Fruit fly (Drosophila melanogaster): ENCODE measurements around the gene Sytbeta.

The Sytbeta gene

dm6 chr3L:15098659-15099512 is 34.1 kb upstream of the Sytbeta start:
- TF ChIP-seq br (GFP tag; optimal IDR thresholded peaks at IDR 0.05) (peak; percentile 14), Hr78 (GFP tag; optimal IDR thresholded peaks at IDR 0.05) (no peak), foxo (GFP tag; optimal IDR thresholded peaks at IDR 0.05) (peak in 1 of 2 experiments; percentile 78), HLH106 (tag; optimal IDR thresholded peaks at IDR 0.05) (peak; percentile 84), Dif (GFP tag; optimal IDR thresholded peaks at IDR 0.05; ENCODE audit: partially characterized antibody) (peak; percentile 35), h (GFP tag; optimal IDR thresholded peaks at IDR 0.05) (peak; percentile 64), Hnf4 (GFP tag; optimal IDR thresholded peaks at IDR 0.05) (peak; percentile 54), dmrt93B (GFP tag; optimal IDR thresholded peaks at IDR 0.05) (peak; percentile 48), jim (GFP tag; optimal IDR thresholded peaks at IDR 0.05) (no peak), OdsH (GFP tag; optimal IDR thresholded peaks at IDR 0.05) (peak; percentile 55), brk (GFP tag; optimal IDR thresholded peaks at IDR 0.05) (peak; percentile 59), rgr (GFP tag; optimal IDR thresholded peaks at IDR 0.05) (peak; percentile 54), fru (GFP tag; optimal IDR thresholded peaks at IDR 0.05) (peak; percentile 60), CG9705 (GFP tag; optimal IDR thresholded peaks at IDR 0.05) (peak; percentile 34), Myc (optimal IDR thresholded peaks at IDR 0.05) (no peak), psq (GFP tag; optimal IDR thresholded peaks at IDR 0.05) (peak; percentile 66), Sp1 (GFP tag; optimal IDR thresholded peaks at IDR 0.05) (peak; percentile 65), Jra (GFP tag; optimal IDR thresholded peaks at IDR 0.05) (no peak)

- no peak for TF ChIP-seq Mio (GFP tag; optimal IDR thresholded peaks at IDR 0.05)
- TF ChIP-seq h (GFP tag; optimal IDR thresholded peaks at IDR 0.05): peak; percentile 38
- no peak for TF ChIP-seq CG32264 (GFP tag; optimal IDR thresholded peaks at IDR 0.05)
- TF ChIP-seq sv (GFP tag; optimal IDR thresholded peaks at IDR 0.05): no peak
- TF ChIP-seq fru (GFP tag; optimal IDR thresholded peaks at IDR 0.05): no peak
- TF ChIP-seq Jra (GFP tag; optimal IDR thresholded peaks at IDR 0.05): peak; percentile 35
- no peak for TF ChIP-seq CrebA (GFP tag; optimal IDR thresholded peaks at IDR 0.05; ENCODE audit: borderline replicate concordance)
- no peak for TF ChIP-seq tai (GFP tag; optimal IDR thresholded peaks at IDR 0.05)
- TF ChIP-seq usp (GFP tag; optimal IDR thresholded peaks at IDR 0.05): no peak
- TF ChIP-seq Dfd (GFP tag; optimal IDR thresholded peaks at IDR 0.05): no peak
- no peak for TF ChIP-seq dl (GFP tag; optimal IDR thresholded peaks at IDR 0.05; ENCODE audit: insufficient read depth in 1 of 2, partially characterized antibody in 2 of 2)
- no peak for TF ChIP-seq Hr78 (GFP tag; optimal IDR thresholded peaks at IDR 0.05)
- TF ChIP-seq Sp1 (GFP tag; optimal IDR thresholded peaks at IDR 0.05): no peak
- TF ChIP-seq Dif (GFP tag; optimal IDR thresholded peaks at IDR 0.05; ENCODE audit: partially characterized antibody): no peak
- TF ChIP-seq rgr (GFP tag; optimal IDR thresholded peaks at IDR 0.05): peak; percentile 27
- no peak for TF ChIP-seq dsf (GFP tag; optimal IDR thresholded peaks at IDR 0.05; ENCODE audit: borderline replicate concordance)
- TF ChIP-seq CG9705 (GFP tag; optimal IDR thresholded peaks at IDR 0.05): no peak
- no peak for TF ChIP-seq Vsx2 (GFP tag; optimal IDR thresholded peaks at IDR 0.05; ENCODE audit: partially characterized antibody)
- TF ChIP-seq Hr83 (GFP tag; optimal IDR thresholded peaks at IDR 0.05; ENCODE audit: poor library complexity, severe bottlenecking): peak; percentile 51
- TF ChIP-seq GATAd (GFP tag; optimal IDR thresholded peaks at IDR 0.05): no peak
- no peak for TF ChIP-seq ey (GFP tag; optimal IDR thresholded peaks at IDR 0.05)
- no peak for TF ChIP-seq Myc (optimal IDR thresholded peaks at IDR 0.05)
- no peak for TF ChIP-seq Abd-B (GFP tag; optimal IDR thresholded peaks at IDR 0.05)
- no peak for TF ChIP-seq psq (GFP tag; optimal IDR thresholded peaks at IDR 0.05)
- TF ChIP-seq lola (GFP tag; optimal IDR thresholded peaks at IDR 0.05): no peak
- TF ChIP-seq pan (optimal IDR thresholded peaks at IDR 0.05): no peak
- peak; percentile 16 for TF ChIP-seq brk (GFP tag; optimal IDR thresholded peaks at IDR 0.05)
- no peak for TF ChIP-seq woc (GFP tag; optimal IDR thresholded peaks at IDR 0.05)
- TF ChIP-seq HLH106 (tag; optimal IDR thresholded peaks at IDR 0.05): peak; percentile 2
- peak in 1 of 2 experiments; percentile 38 for TF ChIP-seq foxo (GFP tag; optimal IDR thresholded peaks at IDR 0.05)
- TF ChIP-seq Hnf4 (GFP tag; optimal IDR thresholded peaks at IDR 0.05): peak; percentile 54
- no peak for TF ChIP-seq Rel (GFP tag; optimal IDR thresholded peaks at IDR 0.05)
- TF ChIP-seq Rel (tag; optimal IDR thresholded peaks at IDR 0.05): peak; percentile 61
Observed at dm6 chr3L:15097878-15098520, 33.2 kb upstream of the Sytbeta start, which contains the start of gene Ctps. Gene Ctps (plus strand): TSS chr3L:15097914.

Measured in whole organism, wandering third instar larva.